Fruit fly (Drosophila melanogaster): ENCODE measurements around the gene Src64B.
A peak's percentile ranks its signal among the peaks of the same experiment; 100 is the strongest.

The Src64B gene

DNA sequence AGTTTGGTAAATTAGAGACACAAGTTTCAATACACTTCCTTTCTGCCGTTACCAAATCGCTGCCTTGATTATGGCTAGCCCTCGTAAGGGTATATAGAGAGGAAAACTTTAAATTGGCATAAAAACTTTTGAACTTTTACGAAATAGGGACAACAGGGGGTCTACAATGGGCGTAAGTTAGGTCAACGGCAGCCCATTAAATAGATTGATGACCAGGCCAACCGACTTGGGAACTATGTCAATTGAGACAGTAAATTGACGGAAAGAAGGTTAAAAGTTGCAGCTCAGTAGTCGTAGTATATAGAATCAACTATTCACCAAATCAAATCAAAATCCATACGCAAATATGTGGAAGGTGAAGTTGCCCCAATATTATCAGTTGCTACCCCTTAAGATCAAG, 5.1 kb downstream of the Src64B start, which contains the start of gene CG32246:
TSS of gene CG32246 (plus strand) at position 301 of the 400 bp plus-strand sequence.
- no peak for TF ChIP-seq Hr39 (GFP tag; optimal IDR thresholded peaks at IDR 0.05)
- TF ChIP-seq CG6854 (GFP tag; optimal IDR thresholded peaks at IDR 0.05), result no peak
- TF ChIP-seq Hr38 (GFP tag; optimal IDR thresholded peaks at IDR 0.05), result no peak
- TF ChIP-seq achi (GFP tag; optimal IDR thresholded peaks at IDR 0.05), result no peak
- no peak for TF ChIP-seq CG31627 (GFP tag; optimal IDR thresholded peaks at IDR 0.05)
- no peak for TF ChIP-seq CG9139 (GFP tag; optimal IDR thresholded peaks at IDR 0.05)
- no peak for TF ChIP-seq fd59A (GFP tag; optimal IDR thresholded peaks at IDR 0.05)
- no peak for TF ChIP-seq CG16779 (tag; optimal IDR thresholded peaks at IDR 0.05)
- TF ChIP-seq net (GFP tag; optimal IDR thresholded peaks at IDR 0.05), result no peak
- no peak for TF ChIP-seq CG3032 (tag; optimal IDR thresholded peaks at IDR 0.05)
- TF ChIP-seq Blimp-1 (GFP tag; optimal IDR thresholded peaks at IDR 0.05), result no peak
- no peak for TF ChIP-seq vri (GFP tag; optimal IDR thresholded peaks at IDR 0.05)
- no peak for TF ChIP-seq Eip93F (GFP tag; optimal IDR thresholded peaks at IDR 0.05)
- TF ChIP-seq CG8632 (GFP tag; optimal IDR thresholded peaks at IDR 0.05), result no peak
- no peak for TF ChIP-seq CG6163 (GFP tag; IDR thresholded peaks at IDR 0.05)
- TF ChIP-seq CG32006 (GFP tag; optimal IDR thresholded peaks at IDR 0.05), result no peak

DNA sequence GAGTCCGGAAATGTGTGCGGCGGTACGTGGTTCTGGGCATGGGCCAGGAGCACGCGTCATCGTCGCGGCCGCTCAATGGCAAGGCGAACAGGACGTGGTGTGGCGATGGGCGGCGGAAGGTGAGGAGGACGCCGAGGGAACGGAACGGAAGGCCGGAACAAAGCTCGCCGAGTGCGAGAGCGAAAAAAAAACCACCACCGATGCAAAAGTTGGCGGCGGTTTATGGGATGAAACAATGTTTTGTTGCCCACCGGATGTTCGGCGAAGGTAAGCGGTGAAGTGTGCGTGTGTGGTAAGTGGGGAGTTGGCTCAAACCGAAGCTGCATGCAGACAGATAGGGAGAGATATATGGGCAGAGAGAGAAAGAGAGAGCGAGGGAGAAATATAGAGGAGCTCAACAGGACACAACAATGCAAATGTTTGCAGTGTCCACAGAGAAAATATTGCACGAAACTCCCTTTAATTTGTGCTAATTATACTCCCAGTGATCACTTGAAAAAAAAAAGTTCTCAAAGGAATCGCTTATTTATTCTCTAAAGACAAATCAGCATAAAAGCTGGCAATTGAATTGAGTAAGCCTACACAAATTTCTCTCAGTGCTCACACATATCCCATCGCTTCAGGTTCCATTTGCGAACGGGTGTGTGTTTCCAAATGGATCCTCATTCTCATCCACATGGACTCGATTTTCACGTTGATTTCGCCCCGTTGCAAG, 6.3 kb downstream of the Src64B start:
- TF ChIP-seq CG32006 (GFP tag; optimal IDR thresholded peaks at IDR 0.05) (peak; percentile 48), Lpt (GFP tag; optimal IDR thresholded peaks at IDR 0.05) (no peak), CG8632 (GFP tag; optimal IDR thresholded peaks at IDR 0.05) (peak; percentile 10), CG34406 (GFP tag; optimal IDR thresholded peaks at IDR 0.05) (peak; percentile 18), net (GFP tag; optimal IDR thresholded peaks at IDR 0.05) (no peak), OdsH (GFP tag; optimal IDR thresholded peaks at IDR 0.05) (peak; percentile 48), dac (GFP tag; optimal IDR thresholded peaks at IDR 0.05) (no peak), Eip75B (GFP tag; optimal IDR thresholded peaks at IDR 0.05) (peak; percentile 68), CG11902 (GFP tag; optimal IDR thresholded peaks at IDR 0.05) (no peak), lz (GFP tag; optimal IDR thresholded peaks at IDR 0.05) (peak; percentile 53), CG4318 (GFP tag; optimal IDR thresholded peaks at IDR 0.05) (no peak), CG31627 (GFP tag; optimal IDR thresholded peaks at IDR 0.05) (peak; percentile 54), spab (GFP tag; optimal IDR thresholded peaks at IDR 0.05) (peak; percentile 42), Sox14 (GFP tag; optimal IDR thresholded peaks at IDR 0.05) (peak; percentile 43), pdm3 (GFP tag; optimal IDR thresholded peaks at IDR 0.05) (peak; percentile 64), Hr38 (GFP tag; optimal IDR thresholded peaks at IDR 0.05) (no peak), CG1621 (tag; optimal IDR thresholded peaks at IDR 0.05) (peak; percentile 47), CG10631 (GFP tag; optimal IDR thresholded peaks at IDR 0.05) (peak; percentile 66), Smox (GFP tag; optimal IDR thresholded peaks at IDR 0.05) (peak; percentile 41), Hr4 (GFP tag; optimal IDR thresholded peaks at IDR 0.05) (peak; percentile 12), CG9139 (GFP tag; optimal IDR thresholded peaks at IDR 0.05) (peak; percentile 17), ss (GFP tag; optimal IDR thresholded peaks at IDR 0.05) (peak; percentile 28 to 55), fd85E (GFP tag; optimal IDR thresholded peaks at IDR 0.05) (no peak), Blimp-1 (GFP tag; optimal IDR thresholded peaks at IDR 0.05) (no peak), CG8319 (GFP tag; optimal IDR thresholded peaks at IDR 0.05) (peak; percentile 37), salr (GFP tag; optimal IDR thresholded peaks at IDR 0.05) (peak in 1 of 2 experiments; percentile 20), Met (GFP tag; optimal IDR thresholded peaks at IDR 0.05) (peak; percentile 49), CG6854 (GFP tag; optimal IDR thresholded peaks at IDR 0.05) (no peak), CG6276 (GFP tag; optimal IDR thresholded peaks at IDR 0.05) (no peak), esn (GFP tag; optimal IDR thresholded peaks at IDR 0.05) (peak; percentile 62), CG3919 (GFP tag; optimal IDR thresholded peaks at IDR 0.05) (peak; percentile 59), CG8119 (GFP tag; IDR thresholded peaks at IDR 0.05) (peak; percentile 54), fkh (GFP tag; optimal IDR thresholded peaks at IDR 0.05) (no peak), dsx (GFP tag; optimal IDR thresholded peaks at IDR 0.05; ENCODE audit: poor library complexity, severe bottlenecking) (peak; percentile 41), topi (GFP tag; optimal IDR thresholded peaks at IDR 0.05) (peak; percentile 53), CG6163 (GFP tag; IDR thresholded peaks at IDR 0.05) (peak; percentile 83), vri (GFP tag; optimal IDR thresholded peaks at IDR 0.05) (peak; percentile 25), CG16779 (tag; optimal IDR thresholded peaks at IDR 0.05) (no peak), CG10669 (GFP tag; optimal IDR thresholded peaks at IDR 0.05) (peak; percentile 53), Gug (GFP tag; IDR thresholded peaks at IDR 0.05) (no peak), svp (GFP tag) (peak; percentile 87), Eip93F (GFP tag; optimal IDR thresholded peaks at IDR 0.05) (no peak), CG11294 (GFP tag; IDR thresholded peaks at IDR 0.05) (no peak)

Data from whole organism, prepupa.